Fruit fly (Drosophila melanogaster): Measurements from ENCODE around the gene bif.

- TF ChIP-seq CG17829 (tag; optimal IDR thresholded peaks at IDR 0.05): no peak
- TF ChIP-seq CG6813 (GFP tag; optimal IDR thresholded peaks at IDR 0.05): no peak
- TF ChIP-seq Ssrp (tag; optimal IDR thresholded peaks at IDR 0.05): no peak
- no peak for TF ChIP-seq rib (GFP tag; IDR thresholded peaks at IDR 0.05)
- no peak for TF ChIP-seq CG12104 (GFP tag; optimal IDR thresholded peaks at IDR 0.05)
- peak; percentile 76 for TF ChIP-seq CG1832 (GFP tag; optimal IDR thresholded peaks at IDR 0.05)
- TF ChIP-seq Scr (GFP tag; IDR thresholded peaks at IDR 0.05; ENCODE audit: partially characterized antibody): no peak
- TF ChIP-seq odd (GFP tag; optimal IDR thresholded peaks at IDR 0.05): no peak
- no peak for TF ChIP-seq CG17612 (GFP tag; IDR thresholded peaks at IDR 0.05)
- TF ChIP-seq Gug (GFP tag; IDR thresholded peaks at IDR 0.05): no peak
- no peak for TF ChIP-seq PHDP (tag; optimal IDR thresholded peaks at IDR 0.05)
- TF ChIP-seq CG7271 (tag; optimal IDR thresholded peaks at IDR 0.05): no peak
- no peak for TF ChIP-seq CG5953 (GFP tag; IDR thresholded peaks at IDR 0.05)
These were observed 38.3 kb upstream of the bif start for dm6 chrX:11640477-11640876.

Data from whole organism, embryonic.